Worm (Caenorhabditis elegans) whole organism, L3 larva: ENCODE measurements around the gene asp-16.

Source experiments
- ama-1 ChIP-seq: fragments of 150-350 bp; optimal IDR thresholded peaks from 2 replicates; lab custom pipeline; 2018
- ceh-82 ChIP-seq: fragments of 150-350 bp; optimal IDR thresholded peaks from 2 replicates; lab custom pipeline; 2014; ENCODE audit warnings: missing biosample characterization, missing genetic modification characterization
- ceh-9 ChIP-seq: sonication (generic microtip); optimal IDR thresholded peaks from 2 replicates; lab custom pipeline; 2018; ENCODE audit warnings: missing biosample characterization, missing genetic modification characterization
- egl-27 ChIP-seq: sonication (generic microtip); optimal IDR thresholded peaks from 4 replicates; lab custom pipeline; 2017; ENCODE audit warnings: missing biosample characterization, missing genetic modification reagents, missing genetic modification characterization
- eor-1 ChIP-seq, 2 experiments: fragments of 150-350 bp; optimal IDR thresholded peaks; 2 replicates each; lab custom pipeline; 2014 to 2018; ENCODE audit warnings: missing biosample characterization in 2 of 2, missing genetic modification characterization in 2 of 2
- mdl-1 ChIP-seq: fragments of 150-350 bp; optimal IDR thresholded peaks from 2 replicates; lab custom pipeline; 2014; ENCODE audit warnings: missing biosample characterization, missing genetic modification characterization
- mml-1 ChIP-seq: fragments of 150-350 bp; sonication (generic microtip); optimal IDR thresholded peaks from 3 replicates; lab custom pipeline; 2014; ENCODE audit warnings: missing biosample characterization, missing genetic modification characterization
- nhr-12 ChIP-seq: fragments of 150-350 bp; optimal IDR thresholded peaks from 2 replicates; lab custom pipeline; 2014; ENCODE audit warnings: missing biosample characterization, missing genetic modification characterization
- nhr-237 ChIP-seq: fragments of 150-350 bp; optimal IDR thresholded peaks from 2 replicates; lab custom pipeline; 2014; ENCODE audit warnings: missing biosample characterization, missing genetic modification characterization
- nhr-28 ChIP-seq: fragments of 150-350 bp; optimal IDR thresholded peaks from 2 replicates; lab custom pipeline; 2014; ENCODE audit warnings: missing biosample characterization, missing genetic modification characterization
- tbx-2 ChIP-seq: sonication (generic microtip); optimal IDR thresholded peaks from 2 replicates; lab custom pipeline; 2016; ENCODE audit warnings: mild to moderate bottlenecking, missing genetic modification characterization, missing compliant biosample characterization
- unc-62 ChIP-seq: fragments of 150-350 bp; sonication (generic microtip); optimal IDR thresholded peaks from 4 replicates; lab custom pipeline; 2014; ENCODE audit warnings: missing biosample characterization, missing genetic modification reagents, missing genetic modification characterization
- zag-1 ChIP-seq: fragments of 150-350 bp; optimal IDR thresholded peaks from 2 replicates; lab custom pipeline; 2014; ENCODE audit warnings: missing biosample characterization, missing genetic modification characterization
- ztf-11 ChIP-seq: fragments of 150-350 bp; optimal IDR thresholded peaks from 2 replicates; lab custom pipeline; 2014; ENCODE audit warnings: missing biosample characterization, missing genetic modification characterization

ce11 chrV:18998045-18998444 lies 44.4 kb downstream of the asp-16 start, which contains the start of gene tgt-2:
- TF ChIP-seq ceh-82 (no peak), nhr-237 (tag; lab: Kevin White, UChicago) (no peak), mml-1 (tag; lab: Kevin White, UChicago) (no peak), unc-62 (GFP tag; lab: Kevin White, UChicago) (no peak), tbx-2 (tag; lab: Kevin White, UChicago) (no peak), mdl-1 (tag; lab: Kevin White, UChicago) (no peak), ceh-9 (no peak), eor-1 (tag; optimal IDR thresholded peaks at IDR 0.05; lab: Kevin White, UChicago) (no peak), nhr-28 (tag; lab: Kevin White, UChicago) (no peak), ztf-11 (tag; lab: Kevin White, UChicago) (no peak), ama-1 (lab: Kevin White, UChicago) (no peak), zag-1 (tag; lab: Kevin White, UChicago) (no peak), egl-27 (tag; lab: Kevin White, UChicago) (no peak), nhr-12 (no peak)
